Fruit fly (Drosophila melanogaster) whole organism, embryonic: ENCODE data around the gene CG13898.
A peak's percentile ranks its signal among the peaks of the same experiment; 100 is the strongest.

Experiments
- C15 ChIP-seq: fragments of 200-800 bp; sonication (Bioruptor generic); IDR thresholded peaks from 3 replicates; pipeline ENCODE4 v1.3.6; 2022; ENCODE audit warnings: missing biosample characterization, missing genetic modification characterization
- CG10274 ChIP-seq: fragments of 200-800 bp; sonication (Bioruptor generic); optimal IDR thresholded peaks from 3 replicates; lab custom pipeline; 2017; ENCODE audit warnings: missing biosample characterization, mild to moderate bottlenecking, missing genetic modification characterization
- CG11247 ChIP-seq: fragments of 200-800 bp; sonication (Bioruptor generic); IDR thresholded peaks from 2 replicates; pipeline ENCODE4 v1.3.6; 2022; ENCODE audit warnings: missing biosample characterization, missing genetic modification characterization
- CG11456 ChIP-seq: fragments of 200-800 bp; sonication (Bioruptor generic); IDR thresholded peaks from 3 replicates; pipeline ENCODE4 v1.3.6; 2022; ENCODE audit warnings: missing biosample characterization, missing genetic modification characterization
- CG11723 ChIP-seq: fragments of 200-800 bp; sonication (Bioruptor generic); optimal IDR thresholded peaks from 2 replicates; lab custom pipeline; 2017; ENCODE audit warnings: missing biosample characterization, mild to moderate bottlenecking, missing genetic modification characterization
- CG1233 ChIP-seq: fragments of 200-800 bp; sonication (Bioruptor generic); optimal IDR thresholded peaks from 4 replicates; lab custom pipeline; 2018; ENCODE audit warnings: missing biosample characterization, mild to moderate bottlenecking, missing genetic modification characterization
- CG12942 ChIP-seq: fragments of 200-800 bp; sonication (Bioruptor generic); optimal IDR thresholded peaks from 3 replicates; lab custom pipeline; 2016; ENCODE audit warnings: missing biosample characterization, missing genetic modification characterization
- CG17359 ChIP-seq: fragments of 200-800 bp; sonication (Bioruptor generic); optimal IDR thresholded peaks from 3 replicates; lab custom pipeline; 2018; ENCODE audit warnings: missing biosample characterization, mild to moderate bottlenecking, missing genetic modification characterization, moderate library complexity
- CG32532 ChIP-seq: fragments of 200-800 bp; sonication (Bioruptor generic); IDR thresholded peaks from 2 replicates; pipeline ENCODE4 v1.3.6; 2022; ENCODE audit warnings: missing biosample characterization, missing genetic modification characterization
- CG33213 ChIP-seq: fragments of 200-800 bp; sonication (Bioruptor generic); optimal IDR thresholded peaks from 3 replicates; lab custom pipeline; 2016; ENCODE audit warnings: missing biosample characterization, missing genetic modification characterization
- CG34422 ChIP-seq: fragments of 200-800 bp; sonication (Bioruptor generic); IDR thresholded peaks from 3 replicates; pipeline ENCODE4 v1.3.6; 2022; ENCODE audit warnings: missing biosample characterization, missing genetic modification characterization
- CG3838 ChIP-seq: fragments of 200-800 bp; sonication (Bioruptor generic); optimal IDR thresholded peaks from 3 replicates; lab custom pipeline; 2016; ENCODE audit warnings: missing biosample characterization, missing genetic modification characterization
- CG6175 ChIP-seq: fragments of 200-800 bp; sonication (Bioruptor generic); IDR thresholded peaks from 3 replicates; pipeline ENCODE4 v1.3.6; 2022; ENCODE audit warnings: missing biosample characterization, missing genetic modification characterization
- CG6683 ChIP-seq: fragments of 200-800 bp; sonication (Bioruptor generic); optimal IDR thresholded peaks from 2 replicates; lab custom pipeline; 2017; ENCODE audit warnings: missing biosample characterization, mild to moderate bottlenecking, missing genetic modification characterization, missing genetic modification reagents
- CG6765 ChIP-seq: fragments of 200-800 bp; sonication (Bioruptor generic); optimal IDR thresholded peaks from 3 replicates; lab custom pipeline; 2017; ENCODE audit warnings: missing biosample characterization, mild to moderate bottlenecking, missing genetic modification characterization
- CG7987 ChIP-seq: fragments of 200-800 bp; sonication (Bioruptor generic); optimal IDR thresholded peaks from 2 replicates; lab custom pipeline; 2018; ENCODE audit warnings: missing biosample characterization, mild to moderate bottlenecking, missing genetic modification characterization, moderate library complexity
- Camta ChIP-seq: fragments of 200-800 bp; sonication (Bioruptor generic); optimal IDR thresholded peaks from 2 replicates; lab custom pipeline; 2016; ENCODE audit warnings: missing biosample characterization, missing genetic modification characterization
- Chrac-16 ChIP-seq: fragments of 200-800 bp; sonication (Bioruptor generic); optimal IDR thresholded peaks from 3 replicates; lab custom pipeline; 2016; ENCODE audit warnings: missing biosample characterization, missing genetic modification characterization
- CoRest ChIP-seq: fragments of 200-800 bp; sonication (Bioruptor generic); optimal IDR thresholded peaks from 3 replicates; lab custom pipeline; 2018; ENCODE audit warnings: missing biosample characterization, mild to moderate bottlenecking, missing genetic modification characterization, moderate library complexity
- Doc2 ChIP-seq: fragments of 200-800 bp; sonication (Bioruptor generic); IDR thresholded peaks from 2 replicates; pipeline ENCODE4 v1.3.6; 2022; ENCODE audit warnings: missing biosample characterization, missing genetic modification characterization
- H2.0 ChIP-seq: fragments of 200-800 bp; sonication (Bioruptor generic); IDR thresholded peaks from 2 replicates; pipeline ENCODE4 v1.3.6; 2022; ENCODE audit warnings: missing biosample characterization, missing genetic modification characterization
- Hmr ChIP-seq: fragments of 200-800 bp; sonication (Bioruptor generic); optimal IDR thresholded peaks from 3 replicates; lab custom pipeline; 2017; ENCODE audit warnings: mild to moderate bottlenecking, missing biosample characterization, missing genetic modification reagents, missing genetic modification characterization
- Hr39 ChIP-seq: fragments of >200 bp; optimal IDR thresholded peaks from 2 replicates; lab custom pipeline; 2017
- Kr ChIP-seq: fragments of 200-800 bp; sonication (Bioruptor generic); optimal IDR thresholded peaks from 2 replicates; lab custom pipeline; 2017; ENCODE audit warnings: missing biosample characterization, mild to moderate bottlenecking, missing genetic modification characterization
- Myb ChIP-seq: fragments of 200-800 bp; sonication (Bioruptor generic); optimal IDR thresholded peaks from 2 replicates; lab custom pipeline; 2016; ENCODE audit warnings: missing biosample characterization, missing genetic modification characterization
- NK7.1 ChIP-seq: fragments of 200-800 bp; sonication (Bioruptor generic); optimal IDR thresholded peaks from 3 replicates; lab custom pipeline; 2016; ENCODE audit warnings: missing biosample characterization, missing genetic modification characterization
- Scr ChIP-seq: fragments of 200-800 bp; sonication (Bioruptor generic); IDR thresholded peaks from 2 replicates; pipeline ENCODE4 v1.3.6; 2022; ENCODE audit warnings: missing biosample characterization, missing genetic modification characterization; ENCODE audit not compliant: partially characterized antibody
- al ChIP-seq: fragments of 200-800 bp; sonication (Bioruptor generic); IDR thresholded peaks from 2 replicates; pipeline ENCODE4 v1.3.6; 2022; ENCODE audit warnings: missing biosample characterization, missing genetic modification characterization
- ase ChIP-seq: fragments of 200-800 bp; sonication (Bioruptor generic); IDR thresholded peaks from 3 replicates; pipeline ENCODE4 v1.3.6; 2022; ENCODE audit warnings: missing biosample characterization, missing genetic modification characterization
- crc ChIP-seq: fragments of 200-800 bp; sonication (Bioruptor generic); optimal IDR thresholded peaks from 2 replicates; lab custom pipeline; 2016; ENCODE audit warnings: missing biosample characterization, missing genetic modification characterization
- crp ChIP-seq, 2 experiments: fragments of 200-800 bp; sonication (Bioruptor generic); optimal IDR thresholded peaks; 2 replicates in 1 of 2; 3 replicates in 1 of 2; lab custom pipeline; 2017; ENCODE audit warnings: missing biosample characterization in 2 of 2, missing genetic modification characterization in 2 of 2, mild to moderate bottlenecking in 1 of 2, moderate library complexity in 1 of 2
- dmrt11E ChIP-seq: fragments of 200-800 bp; sonication (Bioruptor generic); optimal IDR thresholded peaks from 3 replicates; lab custom pipeline; 2018; ENCODE audit warnings: missing biosample characterization, mild to moderate bottlenecking, missing genetic modification characterization, moderate library complexity
- dpn ChIP-seq, 2 experiments: fragments of 200-800 bp; sonication (Bioruptor generic); optimal IDR thresholded peaks; 3 replicates each; lab custom pipeline; 2016; ENCODE audit warnings: missing biosample characterization in 2 of 2, missing genetic modification characterization in 2 of 2
- fd64A ChIP-seq: fragments of 200-800 bp; sonication (Bioruptor generic); optimal IDR thresholded peaks from 3 replicates; lab custom pipeline; 2018; ENCODE audit warnings: missing biosample characterization, mild to moderate bottlenecking, missing genetic modification characterization
- fru ChIP-seq: fragments of >200 bp; optimal IDR thresholded peaks from 2 replicates; lab custom pipeline; 2017
- gsb ChIP-seq: fragments of 200-800 bp; sonication (Bioruptor generic); IDR thresholded peaks from 2 replicates; pipeline ENCODE4 v1.3.6; 2022; ENCODE audit warnings: missing biosample characterization, missing genetic modification characterization
- ind ChIP-seq: fragments of 200-800 bp; sonication (Bioruptor generic); optimal IDR thresholded peaks from 3 replicates; lab custom pipeline; 2016; ENCODE audit warnings: missing biosample characterization, missing genetic modification characterization
- jigr1 ChIP-seq: fragments of 200-800 bp; sonication (Bioruptor generic); IDR thresholded peaks from 3 replicates; pipeline ENCODE4 v1.3.6; 2022; ENCODE audit warnings: missing biosample characterization, missing genetic modification characterization
- lmd ChIP-seq: fragments of 200-800 bp; sonication (Bioruptor generic); IDR thresholded peaks from 2 replicates; pipeline ENCODE4 v1.3.6; 2022; ENCODE audit warnings: missing biosample characterization, missing genetic modification characterization
- luna ChIP-seq: fragments of 200-800 bp; sonication (Bioruptor generic); optimal IDR thresholded peaks from 2 replicates; lab custom pipeline; 2016; ENCODE audit warnings: missing biosample characterization, missing genetic modification characterization
- maf-S ChIP-seq: fragments of 200-800 bp; sonication (Bioruptor generic); optimal IDR thresholded peaks from 2 replicates; lab custom pipeline; 2016; ENCODE audit warnings: missing biosample characterization, missing genetic modification characterization
- mld ChIP-seq: fragments of 200-800 bp; sonication (Bioruptor generic); IDR thresholded peaks from 3 replicates; pipeline ENCODE4 v1.3.6; 2022; ENCODE audit warnings: missing biosample characterization, missing genetic modification characterization; ENCODE audit not compliant: partially characterized antibody
- odd ChIP-seq: fragments of 200-800 bp; sonication (Bioruptor generic); optimal IDR thresholded peaks from 2 replicates; lab custom pipeline; 2017; ENCODE audit warnings: missing biosample characterization, mild to moderate bottlenecking, missing genetic modification characterization
- pb ChIP-seq: fragments of 200-800 bp; sonication (Bioruptor generic); optimal IDR thresholded peaks from 3 replicates; lab custom pipeline; 2016; ENCODE audit warnings: missing biosample characterization, missing genetic modification characterization
- psq ChIP-seq: fragments of 200-800 bp; sonication (Bioruptor generic); optimal IDR thresholded peaks from 2 replicates; lab custom pipeline; 2017; ENCODE audit warnings: missing biosample characterization, missing genetic modification characterization
- pzg ChIP-seq: fragments of 200-800 bp; sonication (Bioruptor generic); optimal IDR thresholded peaks from 3 replicates; lab custom pipeline; 2018; ENCODE audit warnings: missing biosample characterization, mild to moderate bottlenecking, missing genetic modification characterization, moderate library complexity
- sens-2 ChIP-seq: fragments of 200-800 bp; sonication (Bioruptor generic); IDR thresholded peaks from 2 replicates; pipeline ENCODE4 v1.3.6; 2022; ENCODE audit warnings: missing biosample characterization, missing genetic modification characterization
- sisA ChIP-seq: fragments of 200-800 bp; sonication (Bioruptor generic); IDR thresholded peaks from 2 replicates; pipeline ENCODE4 v1.3.6; 2022; ENCODE audit warnings: missing biosample characterization, missing genetic modification characterization
- slbo ChIP-seq: fragments of 200-800 bp; sonication (Bioruptor generic); IDR thresholded peaks from 2 replicates; pipeline ENCODE4 v1.3.6; 2022; ENCODE audit warnings: missing biosample characterization, missing genetic modification characterization
- sug ChIP-seq: fragments of 200-800 bp; optimal IDR thresholded peaks from 2 replicates; lab custom pipeline; 2019; ENCODE audit warnings: missing biosample characterization, mild to moderate bottlenecking, missing genetic modification characterization, moderate library complexity
- vnd ChIP-seq: fragments of 200-800 bp; sonication (Bioruptor generic); IDR thresholded peaks from 3 replicates; pipeline ENCODE4 v1.3.6; 2022; ENCODE audit warnings: missing biosample characterization, missing genetic modification characterization; ENCODE audit not compliant: partially characterized antibody
- wek ChIP-seq: fragments of 200-800 bp; sonication (Bioruptor generic); optimal IDR thresholded peaks from 3 replicates; lab custom pipeline; 2018; ENCODE audit warnings: missing biosample characterization, mild to moderate bottlenecking, missing genetic modification characterization, moderate library complexity
- z ChIP-seq: fragments of 200-800 bp; sonication (Bioruptor generic); IDR thresholded peaks from 3 replicates; pipeline ENCODE4 v1.3.6; 2022; ENCODE audit warnings: missing biosample characterization, missing genetic modification characterization
- zfh1 ChIP-seq: fragments of 200-800 bp; sonication (Bioruptor generic); IDR thresholded peaks from 3 replicates; pipeline ENCODE4 v1.3.6; 2022; ENCODE audit warnings: missing biosample characterization, missing genetic modification characterization

The CG13898 gene

dm6 chr3L:754612-755011 is 49.2 kb downstream of the CG13898 start (continued):
- TF ChIP-seq Scr (GFP tag; lab: Robert Waterston, UW) = no peak
- TF ChIP-seq Chrac-16 (GFP tag; lab: Kevin White, UChicago) = no peak
- TF ChIP-seq sisA = peak; percentile 46; the same call in 1 of the 2 replicates
- TF ChIP-seq CG6683 (GFP tag; lab: Kevin White, UChicago) = no peak
- no peak for TF ChIP-seq CoRest (tag; lab: Kevin White, UChicago)
- no peak for TF ChIP-seq fd64A (GFP tag; lab: Kevin White, UChicago)
- TF ChIP-seq jigr1 (GFP tag; lab: Robert Waterston, UW) = no peak
- TF ChIP-seq crc = no peak
- TF ChIP-seq CG11247 (GFP tag; lab: Robert Waterston, UW) = no peak
- no peak for TF ChIP-seq Myb (GFP tag; lab: Kevin White, UChicago)
- peak; percentile 34 for TF ChIP-seq dmrt11E
- no peak for TF ChIP-seq gsb (GFP tag; lab: Robert Waterston, UW)
- no peak for TF ChIP-seq sens-2 (GFP tag; lab: Robert Waterston, UW)
- no peak for TF ChIP-seq dpn (GFP tag; optimal IDR thresholded peaks at IDR 0.05; lab: Kevin White, UChicago)
- no peak for TF ChIP-seq Kr (GFP tag; lab: Kevin White, UChicago)
- TF ChIP-seq al (GFP tag; lab: Robert Waterston, UW) = no peak
- TF ChIP-seq CG34422 = no peak
- no peak for TF ChIP-seq CG12942 (GFP tag; lab: Kevin White, UChicago)
- TF ChIP-seq CG6175 (GFP tag; lab: Robert Waterston, UW) = no peak
- no peak for TF ChIP-seq Hr39
- no peak for TF ChIP-seq CG10274 (GFP tag; lab: Kevin White, UChicago)
- no peak for TF ChIP-seq CG3838
- no peak for TF ChIP-seq crp (GFP tag; optimal IDR thresholded peaks at IDR 0.05; lab: Kevin White, UChicago)
- TF ChIP-seq luna (GFP tag; lab: Kevin White, UChicago) = no peak
- TF ChIP-seq CG33213 (GFP tag; lab: Kevin White, UChicago) = no peak
- no peak for TF ChIP-seq z (GFP tag; lab: Robert Waterston, UW)
- TF ChIP-seq H2.0 (GFP tag; lab: Robert Waterston, UW) = no peak
- no peak for TF ChIP-seq wek
- TF ChIP-seq Hmr (GFP tag; lab: Kevin White, UChicago) = no peak
- TF ChIP-seq C15 (GFP tag; lab: Robert Waterston, UW) = no peak
- TF ChIP-seq maf-S = no peak
- TF ChIP-seq mld = no peak
- no peak for TF ChIP-seq Doc2 (GFP tag; lab: Robert Waterston, UW)
- TF ChIP-seq pzg = no peak
- no peak for TF ChIP-seq CG11723
- TF ChIP-seq Camta = peak; percentile 6
- TF ChIP-seq CG6765 (GFP tag; lab: Kevin White, UChicago) = no peak
- no peak for TF ChIP-seq slbo (GFP tag; lab: Robert Waterston, UW)
- TF ChIP-seq pb (GFP tag; lab: Kevin White, UChicago) = no peak
- TF ChIP-seq NK7.1 (GFP tag; lab: Kevin White, UChicago) = no peak
- TF ChIP-seq psq (GFP tag; lab: Kevin White, UChicago) = no peak
- no peak for TF ChIP-seq CG7987 (GFP tag; lab: Kevin White, UChicago)
- TF ChIP-seq CG1233 (GFP tag; lab: Kevin White, UChicago) = no peak
- TF ChIP-seq vnd = no peak
- TF ChIP-seq CG11456 = no peak
- TF ChIP-seq CG17359 (tag; lab: Kevin White, UChicago) = no peak
- no peak for TF ChIP-seq ind (GFP tag; lab: Kevin White, UChicago)
- no peak for TF ChIP-seq ase (GFP tag; lab: Robert Waterston, UW)
- TF ChIP-seq lmd (GFP tag; lab: Robert Waterston, UW) = no peak
- TF ChIP-seq fru (lab: Kevin White, UChicago) = no peak
- TF ChIP-seq CG32532 = no peak
- TF ChIP-seq sug (tag; lab: Kevin White, UChicago) = no peak
- TF ChIP-seq zfh1 (GFP tag; lab: Robert Waterston, UW) = no peak
- no peak for TF ChIP-seq odd (GFP tag; lab: Kevin White, UChicago)
